Worm (Caenorhabditis elegans): ENCODE measurements around the gene lntl-1.

ce11 chrIV:5760656-5761055 is 46.2 kb downstream of the lntl-1 start:
- TF ChIP-seq ama-1 (optimal IDR thresholded peaks at IDR 0.05) (no peak), unc-62 (GFP tag; optimal IDR thresholded peaks at IDR 0.05) (no peak), mdl-1 (tag; optimal IDR thresholded peaks at IDR 0.05) (no peak), unc-130 (tag; optimal IDR thresholded peaks at IDR 0.05) (no peak)

Data from whole organism, L1 larva.